Worm (Caenorhabditis elegans) whole organism, L1 larva: ENCODE results near the gene fbxb-105.
A peak's percentile ranks its signal among the peaks of the same experiment; 100 is the strongest.

Experiments used
- C16A3.4 ChIP-seq: fragments of 150-350 bp; optimal IDR thresholded peaks from 2 replicates; lab custom pipeline; 2014; ENCODE audit warnings: missing biosample characterization, missing genetic modification characterization
- ceh-8 ChIP-seq: fragments of 200-800 bp; sonication (Bioruptor generic); optimal IDR thresholded peaks from 2 replicates; lab custom pipeline; 2018; ENCODE audit warnings: mild to moderate bottlenecking, missing genetic modification characterization, moderate library complexity, missing compliant biosample characterization
- ceh-82 ChIP-seq, 3 experiments: fragments of 150-350 bp in 1 of 3; sonication (generic microtip) in 2 of 3; optimal IDR thresholded peaks; 2 replicates each; lab custom pipeline; 2014 to 2017; ENCODE audit warnings: missing biosample characterization in 3 of 3, missing genetic modification characterization in 3 of 3
- ceh-88 ChIP-seq: fragments of 200-800 bp; sonication (Bioruptor generic); IDR thresholded peaks from 2 replicates; pipeline ENCODE4 v1.3.6; 2022; ENCODE audit warnings: missing genetic modification characterization, missing compliant biosample characterization
- dpl-1 ChIP-seq, 3 experiments: fragments of 150-350 bp in 2 of 3; sonication (generic microtip) in 1 of 3; optimal IDR thresholded peaks; 2 replicates each; lab custom pipeline; 2014 to 2017; ENCODE audit warnings: missing biosample characterization in 3 of 3, missing genetic modification characterization in 3 of 3, missing genetic modification reagents in 3 of 3
- dsc-1 ChIP-seq: sonication (generic microtip); optimal IDR thresholded peaks from 2 replicates; lab custom pipeline; 2016; ENCODE audit warnings: mild to moderate bottlenecking, missing genetic modification characterization, missing compliant biosample characterization
- efl-1 ChIP-seq, 4 experiments: fragments of 150-350 bp; optimal IDR thresholded peaks in 3 of 4; peaks in 1 of 4; 1 replicate in 1 of 4; 2 replicates in 3 of 4; lab custom pipeline; 2014; ENCODE audit warnings: missing biosample characterization in 2 of 4, missing genetic modification characterization in 2 of 4, missing genetic modification reagents in 2 of 4
- egl-13 ChIP-seq: sonication (generic microtip); optimal IDR thresholded peaks from 2 replicates; lab custom pipeline; 2016; ENCODE audit warnings: missing genotype, missing genetic modification reagents, missing genetic modification characterization, missing compliant biosample characterization
- egl-27 ChIP-seq, 2 experiments: fragments of 150-350 bp in 1 of 2; sonication (generic microtip); optimal IDR thresholded peaks; 3 replicates each; lab custom pipeline; 2017 to 2018; ENCODE audit warnings: missing biosample characterization in 2 of 2, missing genetic modification characterization in 2 of 2, missing genetic modification reagents in 2 of 2
- ets-5 ChIP-seq: fragments of 200-800 bp; sonication (Bioruptor generic); IDR thresholded peaks from 2 replicates; pipeline ENCODE4 v1.3.6; 2022; ENCODE audit warnings: missing genetic modification characterization, missing compliant biosample characterization
- fkh-10 ChIP-seq: sonication (generic microtip); optimal IDR thresholded peaks from 2 replicates; lab custom pipeline; 2017; ENCODE audit warnings: missing biosample characterization, missing genetic modification reagents, missing genetic modification characterization
- fkh-4 ChIP-seq: sonication (generic microtip); optimal IDR thresholded peaks from 2 replicates; lab custom pipeline; 2016; ENCODE audit warnings: missing compliant biosample characterization, missing genetic modification characterization, borderline replicate concordance
- fkh-8 ChIP-seq: sonication (generic microtip); optimal IDR thresholded peaks from 2 replicates; lab custom pipeline; 2016; ENCODE audit warnings: mild to moderate bottlenecking, missing genetic modification characterization, missing compliant biosample characterization
- lin-13 ChIP-seq: fragments of 150-350 bp; optimal IDR thresholded peaks from 2 replicates; lab custom pipeline; 2014; ENCODE audit warnings: missing biosample characterization, missing genetic modification reagents, missing genetic modification characterization
- lin-14 ChIP-seq: fragments of 200-800 bp; sonication (Bioruptor generic); optimal IDR thresholded peaks from 2 replicates; lab custom pipeline; 2018; ENCODE audit warnings: mild to moderate bottlenecking, missing genetic modification characterization, moderate library complexity, missing compliant biosample characterization
- lin-15B ChIP-seq: fragments of 150-350 bp; sonication (generic microtip); optimal IDR thresholded peaks from 3 replicates; lab custom pipeline; 2014; ENCODE audit warnings: missing biosample characterization, missing genetic modification characterization
- lin-35 ChIP-seq, 2 experiments: fragments of 150-350 bp; optimal IDR thresholded peaks; 2 replicates each; lab custom pipeline; 2014; ENCODE audit warnings: missing biosample characterization in 2 of 2, missing genetic modification characterization in 2 of 2, missing genetic modification reagents in 2 of 2
- lir-3 ChIP-seq: sonication (generic microtip); optimal IDR thresholded peaks from 2 replicates; lab custom pipeline; 2016; ENCODE audit warnings: mild to moderate bottlenecking, missing genetic modification characterization, moderate library complexity, missing compliant biosample characterization; ENCODE audit not compliant: poor library complexity
- lsy-2 ChIP-seq, 2 experiments: fragments of 150-350 bp; optimal IDR thresholded peaks; 2 replicates each; lab custom pipeline; 2014; ENCODE audit warnings: missing biosample characterization in 2 of 2, missing genetic modification characterization in 2 of 2
- mab-9 ChIP-seq: fragments of 200-800 bp; sonication (Bioruptor generic); IDR thresholded peaks from 2 replicates; pipeline ENCODE4 v1.3.6; 2022; ENCODE audit warnings: missing genetic modification reagents, missing genetic modification characterization, missing compliant biosample characterization
- mep-1 ChIP-seq: fragments of 150-350 bp; optimal IDR thresholded peaks from 2 replicates; lab custom pipeline; 2014; ENCODE audit warnings: missing biosample characterization, missing genetic modification characterization
- nhr-19 ChIP-seq: fragments of 200-800 bp; sonication (Bioruptor generic); conservative IDR thresholded peaks from 2 replicates; pipeline ENCODE4 v1.3.6; 2022; ENCODE audit warnings: missing genetic modification characterization, missing compliant biosample characterization
- nhr-237 ChIP-seq: fragments of 150-350 bp; optimal IDR thresholded peaks from 2 replicates; lab custom pipeline; 2014; ENCODE audit warnings: missing biosample characterization, missing genetic modification characterization
- nhr-47 ChIP-seq: sonication (generic microtip); optimal IDR thresholded peaks from 2 replicates; lab custom pipeline; 2016; ENCODE audit warnings: mild to moderate bottlenecking, missing genetic modification characterization, moderate library complexity, missing compliant biosample characterization
- nhr-71 ChIP-seq: sonication (generic microtip); optimal IDR thresholded peaks from 2 replicates; lab custom pipeline; 2016; ENCODE audit warnings: mild to moderate bottlenecking, missing genetic modification characterization, moderate library complexity, missing compliant biosample characterization
- nhr-77 ChIP-seq: fragments of 150-350 bp; optimal IDR thresholded peaks from 2 replicates; lab custom pipeline; 2014; ENCODE audit warnings: missing biosample characterization, missing genetic modification characterization
- nhr-85 ChIP-seq: sonication (generic microtip); peaks from one replicate; lab custom pipeline; 2016; ENCODE audit warnings: missing genetic modification characterization, inconsistent platforms, missing compliant biosample characterization
- pqm-1 ChIP-seq: sonication (generic microtip); optimal IDR thresholded peaks from 3 replicates; lab custom pipeline; 2017; ENCODE audit warnings: missing biosample characterization, missing genetic modification characterization
- rnt-1 ChIP-seq: sonication (generic microtip); optimal IDR thresholded peaks from 2 replicates; lab custom pipeline; 2016; ENCODE audit warnings: mild to moderate bottlenecking, missing genetic modification characterization, moderate library complexity, missing compliant biosample characterization
- snu-23 ChIP-seq: sonication (generic microtip); optimal IDR thresholded peaks from 2 replicates; lab custom pipeline; 2016; ENCODE audit warnings: missing genetic modification characterization, missing compliant biosample characterization
- sptf-1 ChIP-seq: fragments of 150-350 bp; optimal IDR thresholded peaks from 2 replicates; lab custom pipeline; 2014; ENCODE audit warnings: missing biosample characterization, missing genetic modification characterization
- swsn-7 ChIP-seq: sonication (generic microtip); optimal IDR thresholded peaks from 2 replicates; lab custom pipeline; 2016; ENCODE audit warnings: missing genetic modification characterization, missing compliant biosample characterization
- tbx-2 ChIP-seq: sonication (generic microtip); optimal IDR thresholded peaks from 2 replicates; lab custom pipeline; 2016; ENCODE audit warnings: missing genetic modification characterization, missing compliant biosample characterization
- unc-98 ChIP-seq: fragments of 200-800 bp; sonication (Bioruptor generic); IDR thresholded peaks from 2 replicates; pipeline ENCODE4 v1.3.6; 2022; ENCODE audit warnings: missing genetic modification characterization, missing compliant biosample characterization
- xbp-1 ChIP-seq: sonication (generic microtip); optimal IDR thresholded peaks from 2 replicates; lab custom pipeline; 2016; ENCODE audit warnings: missing genetic modification characterization, missing compliant biosample characterization
- zag-1 ChIP-seq: fragments of 150-350 bp; optimal IDR thresholded peaks from 2 replicates; lab custom pipeline; 2014; ENCODE audit warnings: missing biosample characterization, missing genetic modification characterization

The fbxb-105 gene

DNA sequence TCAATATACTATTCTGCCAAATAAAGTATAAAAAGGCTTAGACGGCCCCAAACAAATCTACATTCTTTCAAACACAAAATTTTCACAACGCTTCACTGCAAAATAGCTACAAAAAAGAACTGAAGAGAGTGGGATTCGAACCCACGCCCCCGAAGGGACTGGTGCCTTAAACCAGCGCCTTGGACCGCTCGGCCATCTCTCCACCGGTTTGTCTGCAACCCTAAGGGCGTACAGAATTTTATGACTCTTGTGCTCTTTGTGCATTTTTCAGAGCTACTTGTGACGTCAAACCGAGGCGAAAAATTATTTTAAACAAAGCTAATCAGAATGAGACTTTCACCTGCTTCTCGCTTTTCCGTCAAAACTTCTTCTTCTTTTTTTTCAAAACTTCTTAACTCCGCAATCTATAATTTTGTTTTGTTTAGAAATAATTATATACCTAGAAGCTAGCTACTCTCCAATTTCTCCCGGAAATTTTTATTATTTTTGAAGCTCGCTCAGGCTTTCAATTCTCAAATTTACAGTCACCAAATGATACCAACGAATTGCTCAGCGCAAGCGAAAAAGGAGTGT lies 34.4 kb downstream of the fbxb-105 start, which contains the start of gene T05A8.8:
Gene T05A8.8, plus strand, starts transcription at position 523 of the 573 bp plus-strand sequence.
- TF ChIP-seq efl-1 (optimal IDR thresholded peaks at IDR 0.05; lab: Kevin White, UChicago) (no peak), efl-1 (GFP tag; optimal IDR thresholded peaks at IDR 0.05 in 1 of 2; lab: Kevin White, UChicago) (peak in 1 of 2 experiments; percentile 60), lsy-2 (tag; optimal IDR thresholded peaks at IDR 0.05; lab: Kevin White, UChicago) (no peak)

- TF ChIP-seq pqm-1 (no peak), efl-1 (optimal IDR thresholded peaks at IDR 0.05; lab: Kevin White, UChicago) (no peak), efl-1 (GFP tag; optimal IDR thresholded peaks at IDR 0.05 in 1 of 2; lab: Kevin White, UChicago) (peak in 1 of 2 experiments; percentile 24), fkh-10 (GFP tag; lab: Kevin White, UChicago) (no peak), rnt-1 (peak; percentile 0), ceh-8 (GFP tag; lab: Kevin White, UChicago) (no peak), lin-13 (no peak), ceh-88 (GFP tag; lab: Robert Waterston, UW) (no peak)
These were observed 35.0 kb downstream of the fbxb-105 start for ce11 chrII:2735644-2736043.

- TF ChIP-seq sptf-1 (no peak), fkh-4 (tag; lab: Kevin White, UChicago) (no peak), fkh-8 (tag; lab: Kevin White, UChicago) (peak; percentile 39)
These were observed 35.5 kb downstream of the fbxb-105 start, which contains the start of gene wdr-31 for ce11 chrII:2735192-2735591. wdr-31 (minus strand) TSS chrII:2735292.

DNA sequence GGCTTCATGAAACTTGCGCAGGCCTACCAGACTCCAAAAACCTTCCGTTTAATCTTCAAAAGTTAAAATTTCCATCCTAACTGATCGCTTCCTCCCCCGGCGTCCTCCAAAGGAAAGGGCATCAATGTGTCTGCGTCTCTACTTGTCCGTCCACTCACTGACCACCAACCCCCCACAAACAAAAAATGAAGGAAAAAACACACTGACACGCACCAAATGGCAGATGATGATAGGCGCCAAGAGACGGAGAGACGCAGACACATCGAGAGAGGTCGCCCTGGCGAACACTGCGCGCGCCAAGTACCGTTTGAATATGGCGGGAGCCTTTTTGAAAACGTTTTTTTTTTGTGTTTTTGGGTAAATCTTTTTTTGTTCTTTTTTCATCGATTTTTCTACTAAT lies 36.0 kb downstream of the fbxb-105 start:
- TF ChIP-seq ceh-82 (tag; optimal IDR thresholded peaks at IDR 0.05; lab: Kevin White, UChicago) = peak in 1 of 3 experiments; percentile 61
- TF ChIP-seq lir-3 (tag; lab: Kevin White, UChicago) = no peak
- peak in 2 of 3 experiments; percentile 12 to 21 for TF ChIP-seq dpl-1 (GFP tag; optimal IDR thresholded peaks at IDR 0.05; lab: Kevin White, UChicago)
- TF ChIP-seq efl-1 (optimal IDR thresholded peaks at IDR 0.05; lab: Kevin White, UChicago) = peak; percentile 40 to 44
- peak; percentile 0 to 93 for TF ChIP-seq efl-1 (GFP tag; optimal IDR thresholded peaks at IDR 0.05 in 1 of 2; lab: Kevin White, UChicago)
- no peak for TF ChIP-seq dsc-1
- TF ChIP-seq pqm-1 = no peak
- TF ChIP-seq swsn-7 (tag; lab: Kevin White, UChicago) = peak; percentile 7
- peak; percentile 5 for TF ChIP-seq fkh-8 (tag; lab: Kevin White, UChicago)
- TF ChIP-seq nhr-71 (tag; lab: Kevin White, UChicago) = peak; percentile 44
- no peak for TF ChIP-seq fkh-10 (GFP tag; lab: Kevin White, UChicago)
- TF ChIP-seq rnt-1 = peak; percentile 51
- peak in 1 of 2 experiments; percentile 38 for TF ChIP-seq lsy-2 (tag; optimal IDR thresholded peaks at IDR 0.05; lab: Kevin White, UChicago)
- TF ChIP-seq lin-35 (GFP tag; optimal IDR thresholded peaks at IDR 0.05; lab: Kevin White, UChicago) = peak in 1 of 2 experiments; percentile 4
- peak; percentile 53 for TF ChIP-seq nhr-85
- TF ChIP-seq ets-5 (GFP tag; lab: Robert Waterston, UW) = no peak
- peak; percentile 88 for TF ChIP-seq lin-14
- peak; percentile 22 for TF ChIP-seq mep-1 (tag; lab: Kevin White, UChicago)
- TF ChIP-seq snu-23 (GFP tag; lab: Kevin White, UChicago) = peak; percentile 33
- TF ChIP-seq nhr-19 (GFP tag; lab: Robert Waterston, UW) = no peak
- peak; percentile 19 for TF ChIP-seq nhr-47

DNA sequence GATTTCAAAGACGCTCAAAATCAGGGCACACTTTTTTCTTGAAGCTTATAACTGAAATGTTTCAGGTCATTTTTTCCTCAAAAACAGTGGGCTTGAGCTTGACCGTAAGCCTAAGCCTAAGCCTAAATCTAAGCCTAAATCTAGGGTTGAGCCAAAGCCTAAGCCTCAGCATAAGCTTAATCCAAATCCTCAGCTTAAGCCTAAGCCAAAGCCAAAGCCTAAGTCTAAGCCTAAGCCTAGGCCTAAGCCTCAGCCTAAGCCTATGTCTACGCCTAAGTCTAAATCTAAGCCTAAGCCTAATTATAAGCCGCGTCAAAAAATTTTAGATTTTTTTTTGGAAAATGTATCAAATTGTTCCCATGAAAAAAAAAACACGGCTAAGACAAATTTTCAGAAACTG lies 36.4 kb downstream of the fbxb-105 start:
- no peak for TF ChIP-seq nhr-77 (tag; lab: Kevin White, UChicago)
- TF ChIP-seq xbp-1 (tag; lab: Kevin White, UChicago) = no peak
- TF ChIP-seq pqm-1 = no peak
- no peak for TF ChIP-seq lin-15B (tag; lab: Kevin White, UChicago)
- TF ChIP-seq zag-1 (tag; lab: Kevin White, UChicago) = no peak
- no peak for TF ChIP-seq tbx-2 (tag; lab: Kevin White, UChicago)
- TF ChIP-seq egl-13 (tag; lab: Kevin White, UChicago) = no peak
- no peak for TF ChIP-seq unc-98 (GFP tag; lab: Robert Waterston, UW)
- no peak for TF ChIP-seq mab-9 (GFP tag; lab: Robert Waterston, UW)
- no peak for TF ChIP-seq C16A3.4 (tag; lab: Kevin White, UChicago)
- TF ChIP-seq swsn-7 (tag; lab: Kevin White, UChicago) = no peak
- TF ChIP-seq nhr-237 = no peak
- TF ChIP-seq egl-27 (tag; optimal IDR thresholded peaks at IDR 0.05; lab: Kevin White, UChicago) = no peak
